Fruit fly (Drosophila melanogaster): ENCODE measurements around the gene nej.

Gene nej

DNA sequence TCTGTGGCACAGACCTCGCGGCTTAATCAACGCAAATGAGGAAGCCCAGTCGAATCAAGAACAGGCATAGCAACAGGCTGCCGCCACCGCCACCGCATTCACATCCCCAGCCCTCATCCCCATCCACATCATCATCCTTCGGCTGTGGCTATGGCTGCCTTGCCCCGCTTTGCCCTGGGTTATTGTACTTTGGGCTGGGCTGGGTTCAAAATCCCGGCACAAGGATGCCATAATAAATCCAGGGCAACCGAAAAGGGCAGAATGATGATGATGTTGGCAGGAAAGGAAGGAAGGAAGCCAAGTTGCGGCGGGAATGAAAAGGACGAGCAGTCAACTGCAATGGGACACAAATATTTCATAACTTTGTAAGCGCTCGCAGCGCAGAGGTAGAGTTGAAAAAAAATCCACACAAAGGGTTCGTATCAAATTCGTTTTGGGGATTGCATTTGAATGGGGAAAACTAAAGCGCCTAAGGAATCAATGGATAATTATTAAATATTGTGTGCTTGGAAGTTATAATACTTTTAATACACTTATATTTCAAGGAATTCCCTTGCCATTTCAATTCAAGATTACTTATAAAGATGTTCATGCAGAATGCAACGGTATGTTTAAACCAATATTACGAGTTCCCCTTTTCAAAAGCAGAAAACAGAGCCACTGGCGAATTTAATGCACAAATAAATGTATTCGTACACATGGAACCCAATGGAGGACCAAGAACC, 30.7 kb downstream of the nej start (continued):
- TF ChIP-seq OdsH (GFP tag; optimal IDR thresholded peaks at IDR 0.05) (peak; percentile 48), Sox15 (GFP tag; optimal IDR thresholded peaks at IDR 0.05) (peak; percentile 13), CG34406 (GFP tag; optimal IDR thresholded peaks at IDR 0.05) (peak; percentile 32), CG10631 (GFP tag; optimal IDR thresholded peaks at IDR 0.05) (peak; percentile 54), Eip93F (GFP tag; optimal IDR thresholded peaks at IDR 0.05) (no peak), salr (GFP tag; optimal IDR thresholded peaks at IDR 0.05) (peak; percentile 9 to 48), CG3919 (GFP tag; optimal IDR thresholded peaks at IDR 0.05) (peak; percentile 54), esn (GFP tag; optimal IDR thresholded peaks at IDR 0.05) (peak; percentile 59), Lpt (GFP tag; optimal IDR thresholded peaks at IDR 0.05) (no peak), CG6276 (GFP tag; optimal IDR thresholded peaks at IDR 0.05) (no peak), CG6163 (GFP tag; IDR thresholded peaks at IDR 0.05) (peak; percentile 24; the same call in 1 of the 3 replicates), svp (GFP tag) (peak; percentile 81), CG11762 (GFP tag; optimal IDR thresholded peaks at IDR 0.05; ENCODE audit: insufficient read depth) (peak; percentile 12), CG8119 (GFP tag; IDR thresholded peaks at IDR 0.05) (peak; percentile 37; the same call in 1 of the 3 replicates), lz (GFP tag; optimal IDR thresholded peaks at IDR 0.05) (peak; percentile 35), CG10669 (GFP tag; optimal IDR thresholded peaks at IDR 0.05) (peak; percentile 70), eg (GFP tag; IDR thresholded peaks at IDR 0.05) (no peak; the same call in 2 of the 3 replicates), CG6792 (GFP tag; optimal IDR thresholded peaks at IDR 0.05) (peak; percentile 53), Hr38 (GFP tag; optimal IDR thresholded peaks at IDR 0.05) (no peak), CG7368 (GFP tag; optimal IDR thresholded peaks at IDR 0.05) (peak; percentile 21), dac (GFP tag; optimal IDR thresholded peaks at IDR 0.05) (no peak), Sox102F (GFP tag; optimal IDR thresholded peaks at IDR 0.05) (peak; percentile 37), CG6854 (GFP tag; optimal IDR thresholded peaks at IDR 0.05) (no peak), CG31627 (GFP tag; optimal IDR thresholded peaks at IDR 0.05) (peak; percentile 50), CG11902 (GFP tag; optimal IDR thresholded peaks at IDR 0.05) (peak; percentile 24), acj6 (GFP tag; optimal IDR thresholded peaks at IDR 0.05) (peak; percentile 61)

dm6 chrX:9653986-9654688, 32.7 kb downstream of the nej start:
- no peak for TF ChIP-seq Blimp-1 (GFP tag; optimal IDR thresholded peaks at IDR 0.05)
- no peak for TF ChIP-seq CG11762 (GFP tag; optimal IDR thresholded peaks at IDR 0.05; ENCODE audit: insufficient read depth)
- TF ChIP-seq Smox (GFP tag; optimal IDR thresholded peaks at IDR 0.05) = no peak
- no peak for TF ChIP-seq Sox15 (GFP tag; optimal IDR thresholded peaks at IDR 0.05)
- TF ChIP-seq achi (GFP tag; optimal IDR thresholded peaks at IDR 0.05) = peak; percentile 30
- no peak for TF ChIP-seq CG31627 (GFP tag; optimal IDR thresholded peaks at IDR 0.05)
- TF ChIP-seq spab (GFP tag; optimal IDR thresholded peaks at IDR 0.05) = no peak
- TF ChIP-seq eg (GFP tag; IDR thresholded peaks at IDR 0.05) = no peak
- TF ChIP-seq fd59A (GFP tag; optimal IDR thresholded peaks at IDR 0.05) = no peak
- TF ChIP-seq CG1621 (tag; optimal IDR thresholded peaks at IDR 0.05) = no peak
- no peak for TF ChIP-seq CG6163 (GFP tag; IDR thresholded peaks at IDR 0.05)
- TF ChIP-seq ss (GFP tag; optimal IDR thresholded peaks at IDR 0.05) = peak in 1 of 2 experiments; percentile 7
- peak; percentile 34 for TF ChIP-seq CG4318 (GFP tag; optimal IDR thresholded peaks at IDR 0.05)
- TF ChIP-seq CG10669 (GFP tag; optimal IDR thresholded peaks at IDR 0.05) = peak; percentile 24
- TF ChIP-seq lz (GFP tag; optimal IDR thresholded peaks at IDR 0.05) = no peak
- TF ChIP-seq Lpt (GFP tag; optimal IDR thresholded peaks at IDR 0.05) = no peak
- peak; percentile 39 for TF ChIP-seq CG3032 (tag; optimal IDR thresholded peaks at IDR 0.05)
- TF ChIP-seq CG10631 (GFP tag; optimal IDR thresholded peaks at IDR 0.05) = peak; percentile 60
- no peak for TF ChIP-seq vri (GFP tag; optimal IDR thresholded peaks at IDR 0.05)
- TF ChIP-seq topi (GFP tag; optimal IDR thresholded peaks at IDR 0.05) = no peak
- peak; percentile 30 for TF ChIP-seq Ets96B (tag; optimal IDR thresholded peaks at IDR 0.05)
- TF ChIP-seq pdm3 (GFP tag; optimal IDR thresholded peaks at IDR 0.05) = peak; percentile 28
- peak; percentile 51 for TF ChIP-seq CG6276 (GFP tag; optimal IDR thresholded peaks at IDR 0.05)
- TF ChIP-seq dac (GFP tag; optimal IDR thresholded peaks at IDR 0.05) = no peak
- TF ChIP-seq CG9139 (GFP tag; optimal IDR thresholded peaks at IDR 0.05) = no peak
- 0 out of 3 replicates have a peak, but pooled peaks have one; percentile 48 for TF ChIP-seq CG8119 (GFP tag; IDR thresholded peaks at IDR 0.05)
- no peak for TF ChIP-seq CG6854 (GFP tag; optimal IDR thresholded peaks at IDR 0.05)
- no peak for TF ChIP-seq fkh (GFP tag; optimal IDR thresholded peaks at IDR 0.05)
- no peak for TF ChIP-seq cyc (GFP tag; optimal IDR thresholded peaks at IDR 0.05)
- no peak for TF ChIP-seq CG8319 (GFP tag; optimal IDR thresholded peaks at IDR 0.05)
- peak; percentile 30; the same call in 1 of the 2 replicates for TF ChIP-seq CG15336 (GFP tag; IDR thresholded peaks at IDR 0.05)
- TF ChIP-seq fd85E (GFP tag; optimal IDR thresholded peaks at IDR 0.05) = no peak
- no peak for TF ChIP-seq CG11902 (GFP tag; optimal IDR thresholded peaks at IDR 0.05)
- TF ChIP-seq Sox14 (GFP tag; optimal IDR thresholded peaks at IDR 0.05) = peak; percentile 18

Data from whole organism, prepupa.